Fruit fly (Drosophila melanogaster): ENCODE measurements around the gene CG10948.

The CG10948 gene

DNA sequence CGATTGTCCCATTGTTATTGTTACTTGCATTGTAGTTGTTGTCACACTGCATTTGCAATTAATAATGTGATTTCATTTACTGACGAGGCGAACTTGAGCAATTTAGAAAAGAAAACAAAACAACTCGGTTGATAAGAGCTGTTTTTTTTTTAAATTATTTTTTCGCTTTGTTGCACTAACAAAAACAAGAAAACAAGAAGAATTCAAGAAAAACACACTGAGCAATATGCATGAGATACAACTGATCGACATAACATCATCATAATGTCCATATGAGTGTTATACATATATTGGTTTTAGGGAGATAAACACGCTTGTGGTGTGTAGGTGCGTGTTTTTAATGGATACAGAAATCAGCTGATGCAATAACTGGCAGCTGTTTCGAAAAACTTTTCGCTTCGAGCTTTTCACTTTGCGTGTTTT is 47.5 kb downstream of the CG10948 start:
- TF ChIP-seq h (optimal IDR thresholded peaks at IDR 0.05) (no peak), Sin3A (optimal IDR thresholded peaks at IDR 0.05) (no peak), insv (optimal IDR thresholded peaks at IDR 0.05) (no peak), Myc (optimal IDR thresholded peaks at IDR 0.05) (no peak), psq (optimal IDR thresholded peaks at IDR 0.05) (no peak), ttk (optimal IDR thresholded peaks at IDR 0.05) (no peak)

DNA sequence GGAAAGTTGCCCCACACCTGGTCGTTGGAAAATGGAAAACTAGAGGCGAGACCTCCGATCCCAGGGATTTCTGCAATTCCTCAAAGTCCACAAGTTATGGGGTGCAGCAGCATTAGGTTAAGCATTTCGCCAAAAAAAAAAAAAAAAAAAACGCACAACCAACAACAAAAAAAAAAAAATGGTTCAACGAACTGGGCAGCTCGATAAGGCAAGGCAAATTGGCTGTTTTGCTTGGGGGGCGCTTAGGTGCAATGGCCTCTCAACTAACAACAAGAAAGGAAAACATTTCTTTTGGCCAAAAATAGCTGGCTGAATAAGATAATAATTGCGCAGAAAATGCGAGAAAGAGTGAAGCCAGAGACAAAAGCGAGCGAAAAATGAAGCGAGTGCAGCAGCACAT is 49.8 kb downstream of the CG10948 start:
- TF ChIP-seq h (optimal IDR thresholded peaks at IDR 0.05) = no peak
- TF ChIP-seq Sin3A (optimal IDR thresholded peaks at IDR 0.05) = no peak
- no peak for TF ChIP-seq Myc (optimal IDR thresholded peaks at IDR 0.05)
- TF ChIP-seq insv (optimal IDR thresholded peaks at IDR 0.05) = no peak
- TF ChIP-seq ttk (optimal IDR thresholded peaks at IDR 0.05) = no peak

dm6 chr3L:12799431-12800147 is 50.3 kb downstream of the CG10948 start:
- TF ChIP-seq Myc (optimal IDR thresholded peaks at IDR 0.05) = no peak
- TF ChIP-seq psq (optimal IDR thresholded peaks at IDR 0.05) = no peak
- no peak for TF ChIP-seq Sin3A (optimal IDR thresholded peaks at IDR 0.05)
- no peak for TF ChIP-seq h (optimal IDR thresholded peaks at IDR 0.05)
- no peak for TF ChIP-seq insv (optimal IDR thresholded peaks at IDR 0.05)
- TF ChIP-seq ttk (optimal IDR thresholded peaks at IDR 0.05) = no peak

DNA sequence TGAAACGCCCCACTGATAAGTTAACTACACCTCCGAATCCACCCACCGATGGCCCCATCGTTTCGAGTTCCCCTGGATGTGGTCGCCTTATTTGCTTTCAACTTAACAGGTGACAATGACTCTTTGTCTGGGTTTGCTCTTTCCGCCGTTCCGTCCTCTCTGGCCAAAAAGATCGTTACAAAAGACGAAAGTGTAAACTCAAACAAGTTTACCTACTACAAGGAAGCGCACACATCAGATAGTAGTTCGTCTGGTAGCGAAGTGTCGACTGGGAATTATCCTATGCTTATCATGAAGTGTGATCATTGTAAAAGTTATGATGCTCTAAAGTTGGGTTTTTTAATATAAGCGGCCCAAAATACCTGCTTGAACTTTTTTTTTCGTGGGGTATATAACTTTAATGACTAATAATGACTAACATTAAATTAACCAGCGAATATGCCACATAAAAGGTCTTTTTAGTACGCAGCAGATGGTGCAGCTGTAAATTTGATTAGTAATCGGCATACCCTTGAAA is 51.1 kb downstream of the CG10948 start:
- TF ChIP-seq psq (optimal IDR thresholded peaks at IDR 0.05) = no peak
- no peak for TF ChIP-seq insv (optimal IDR thresholded peaks at IDR 0.05)
- no peak for TF ChIP-seq Myc (optimal IDR thresholded peaks at IDR 0.05)
- TF ChIP-seq ttk (optimal IDR thresholded peaks at IDR 0.05) = no peak
- TF ChIP-seq h (optimal IDR thresholded peaks at IDR 0.05) = no peak

dm6 chr3L:12796077-12796641 is 53.8 kb downstream of the CG10948 start:
- TF ChIP-seq insv (optimal IDR thresholded peaks at IDR 0.05) = no peak
- TF ChIP-seq h (optimal IDR thresholded peaks at IDR 0.05) = no peak
- TF ChIP-seq ttk (optimal IDR thresholded peaks at IDR 0.05) = no peak
- TF ChIP-seq psq (optimal IDR thresholded peaks at IDR 0.05) = no peak
- TF ChIP-seq Sin3A (optimal IDR thresholded peaks at IDR 0.05) = no peak
- no peak for TF ChIP-seq Myc (optimal IDR thresholded peaks at IDR 0.05)

DNA sequence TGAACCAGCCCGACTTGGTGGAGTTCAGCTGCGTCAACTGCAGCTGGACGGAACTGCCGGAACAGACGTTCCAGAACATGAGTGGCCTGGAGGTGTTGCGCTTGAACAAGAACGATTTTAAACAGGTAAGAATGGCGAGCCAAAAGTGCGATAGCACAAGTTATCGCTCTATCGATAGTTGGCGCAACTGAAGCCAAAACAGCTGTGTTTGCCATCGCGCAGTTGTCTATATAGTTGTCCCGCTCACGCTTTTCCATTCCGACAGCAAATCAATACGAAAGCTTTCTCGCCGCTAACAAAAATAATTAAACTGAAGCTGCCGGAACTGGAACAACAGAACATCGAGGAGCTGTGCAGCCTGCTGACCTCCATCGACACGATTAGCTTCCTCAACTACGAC is 55.4 kb downstream of the CG10948 start:
- no peak for TF ChIP-seq insv (optimal IDR thresholded peaks at IDR 0.05)
